Fruit fly (Drosophila melanogaster) whole organism, wandering third instar larva: ENCODE data around the gene Dnali1.

Source experiments
- Abd-B ChIP-seq: fragments of >200 bp; optimal IDR thresholded peaks from 2 replicates; lab custom pipeline; 2017; ENCODE audit warnings: missing biosample characterization, missing genetic modification characterization
- CG32264 ChIP-seq: fragments of 200-800 bp; sonication (Bioruptor generic); optimal IDR thresholded peaks from 2 replicates; lab custom pipeline; 2016; ENCODE audit warnings: missing biosample characterization, missing genetic modification characterization
- CG9705 ChIP-seq: fragments of 200-800 bp; sonication (Bioruptor generic); optimal IDR thresholded peaks from 2 replicates; lab custom pipeline; 2018; ENCODE audit warnings: missing biosample characterization, mild to moderate bottlenecking, missing genetic modification characterization
- CrebA ChIP-seq: fragments of 200-800 bp; sonication (Bioruptor generic); optimal IDR thresholded peaks from 2 replicates; lab custom pipeline; 2016; ENCODE audit warnings: missing biosample characterization, mild to moderate bottlenecking, missing genetic modification characterization, borderline replicate concordance
- Dfd ChIP-seq: fragments of >200 bp; optimal IDR thresholded peaks from 2 replicates; lab custom pipeline; 2017; ENCODE audit warnings: missing biosample characterization, missing genetic modification characterization
- Dif ChIP-seq: fragments of 200-275, 200-300 bp; sonication (Bioruptor generic); optimal IDR thresholded peaks from 2 replicates; lab custom pipeline; 2018; ENCODE audit warnings: missing biosample characterization, missing genetic modification characterization; ENCODE audit not compliant: partially characterized antibody
- GATAd ChIP-seq: sonication (Bioruptor generic); optimal IDR thresholded peaks from 2 replicates; lab custom pipeline; 2016; ENCODE audit warnings: missing biosample characterization, missing genetic modification characterization
- HLH106 ChIP-seq: fragments of 200-800 bp; optimal IDR thresholded peaks from 3 replicates; lab custom pipeline; 2019; ENCODE audit warnings: missing biosample characterization, mild to moderate bottlenecking, missing genetic modification characterization, moderate library complexity
- Hnf4 ChIP-seq: fragments of 200-800 bp; sonication (Bioruptor generic); optimal IDR thresholded peaks from 2 replicates; lab custom pipeline; 2016; ENCODE audit warnings: missing biosample characterization, mild to moderate bottlenecking, missing genetic modification characterization
- Hr78 ChIP-seq: fragments of >200 bp; optimal IDR thresholded peaks from 2 replicates; lab custom pipeline; 2017; ENCODE audit warnings: missing biosample characterization, missing genetic modification characterization
- Hr83 ChIP-seq: fragments of 200-300 bp; sonication (Bioruptor generic); optimal IDR thresholded peaks from 2 replicates; lab custom pipeline; 2016; ENCODE audit warnings: missing biosample characterization, mild to moderate bottlenecking, missing genetic modification characterization, moderate library complexity; ENCODE audit not compliant: poor library complexity, severe bottlenecking
- Jra ChIP-seq: sonication (Bioruptor generic); optimal IDR thresholded peaks from 2 replicates; lab custom pipeline; 2016; ENCODE audit warnings: missing biosample characterization, missing genetic modification characterization
- Mio ChIP-seq: sonication (Bioruptor generic); optimal IDR thresholded peaks from 2 replicates; lab custom pipeline; 2016; ENCODE audit warnings: missing biosample characterization, missing genetic modification characterization
- Myc ChIP-seq: fragments of >200 bp; optimal IDR thresholded peaks from 2 replicates; lab custom pipeline; 2017
- N ChIP-seq: fragments of >200 bp; optimal IDR thresholded peaks from 2 replicates; lab custom pipeline; 2018; ENCODE audit warnings: missing biosample characterization, missing external identifiers, missing genetic modification characterization
- OdsH ChIP-seq: fragments of 200-800 bp; sonication (Bioruptor generic); optimal IDR thresholded peaks from 2 replicates; lab custom pipeline; 2016; ENCODE audit warnings: missing biosample characterization, mild to moderate bottlenecking, missing genetic modification characterization
- Rel ChIP-seq, 2 experiments: fragments of 200-800 bp; sonication (Bioruptor generic) in 1 of 2; optimal IDR thresholded peaks; 2 replicates in 1 of 2; 3 replicates in 1 of 2; lab custom pipeline; 2016 to 2019; ENCODE audit warnings: mild to moderate bottlenecking in 2 of 2, missing biosample characterization in 2 of 2, missing genetic modification characterization in 2 of 2, moderate library complexity in 1 of 2
- Sp1 ChIP-seq: fragments of 200-800 bp; sonication (Bioruptor generic); optimal IDR thresholded peaks from 3 replicates; lab custom pipeline; 2019; ENCODE audit warnings: missing biosample characterization, mild to moderate bottlenecking, missing genetic modification characterization, moderate library complexity
- Vsx2 ChIP-seq: fragments of 200-300, 225-300 bp; sonication (Bioruptor generic); optimal IDR thresholded peaks from 2 replicates; lab custom pipeline; 2018; ENCODE audit warnings: missing biosample characterization, missing genetic modification characterization; ENCODE audit not compliant: partially characterized antibody
- br ChIP-seq: fragments of 200-800 bp; sonication (Bioruptor generic); optimal IDR thresholded peaks from 2 replicates; lab custom pipeline; 2016; ENCODE audit warnings: missing biosample characterization, missing genetic modification characterization
- brk ChIP-seq: fragments of 200-800 bp; sonication (Bioruptor generic); optimal IDR thresholded peaks from 2 replicates; lab custom pipeline; 2016; ENCODE audit warnings: missing biosample characterization, mild to moderate bottlenecking, missing genetic modification characterization
- dl ChIP-seq, 2 experiments: fragments of 175-275, 200-275 bp in 1 of 2; fragments of 200-275 bp in 1 of 2; sonication (Bioruptor generic); optimal IDR thresholded peaks; lab custom pipeline; 2018; ENCODE audit warnings: mild to moderate bottlenecking in 2 of 2, missing biosample characterization in 2 of 2, missing genetic modification characterization in 2 of 2, moderate library complexity in 2 of 2; ENCODE audit not compliant: partially characterized antibody in 2 of 2, insufficient read depth in 1 of 2
- dmrt93B ChIP-seq: fragments of 200-800 bp; sonication (Bioruptor generic); optimal IDR thresholded peaks from 2 replicates; lab custom pipeline; 2018; ENCODE audit warnings: missing biosample characterization, mild to moderate bottlenecking, missing genetic modification characterization
- dsf ChIP-seq: sonication (Bioruptor generic); optimal IDR thresholded peaks from 2 replicates; lab custom pipeline; 2016; ENCODE audit warnings: missing biosample characterization, missing genetic modification characterization, borderline replicate concordance
- ey ChIP-seq: fragments of 200-800 bp; sonication (Bioruptor generic); optimal IDR thresholded peaks from 2 replicates; lab custom pipeline; 2016; ENCODE audit warnings: missing biosample characterization, missing genetic modification characterization
- foxo ChIP-seq, 2 experiments: fragments of 200-800 bp; sonication (Bioruptor generic); optimal IDR thresholded peaks; 2 replicates in 1 of 2; 3 replicates in 1 of 2; lab custom pipeline; 2016 to 2017; ENCODE audit warnings: missing biosample characterization in 2 of 2, missing genetic modification characterization in 2 of 2
- fru ChIP-seq: fragments of 200-800 bp; sonication (Bioruptor generic); optimal IDR thresholded peaks from 3 replicates; lab custom pipeline; 2016; ENCODE audit warnings: missing biosample characterization, mild to moderate bottlenecking, missing genetic modification characterization
- h ChIP-seq: fragments of 200-800 bp; sonication (Bioruptor generic); optimal IDR thresholded peaks from 3 replicates; lab custom pipeline; 2016; ENCODE audit warnings: missing biosample characterization, mild to moderate bottlenecking, missing genetic modification characterization
- jim ChIP-seq: fragments of 175-275, 200-325 bp; sonication (Bioruptor generic); optimal IDR thresholded peaks from 2 replicates; lab custom pipeline; 2016; ENCODE audit warnings: missing biosample characterization, mild to moderate bottlenecking, missing genetic modification characterization
- lola ChIP-seq: fragments of >200 bp; optimal IDR thresholded peaks from 2 replicates; lab custom pipeline; 2017; ENCODE audit warnings: missing biosample characterization, missing genetic modification characterization
- pan ChIP-seq: fragments of >200 bp; optimal IDR thresholded peaks from 2 replicates; lab custom pipeline; 2017
- psq ChIP-seq: fragments of 200-800 bp; sonication (Bioruptor generic); optimal IDR thresholded peaks from 3 replicates; lab custom pipeline; 2017; ENCODE audit warnings: missing biosample characterization, mild to moderate bottlenecking, missing genetic modification characterization, moderate library complexity
- rgr ChIP-seq: fragments of 200-800 bp; sonication (Bioruptor generic); optimal IDR thresholded peaks from 3 replicates; lab custom pipeline; 2016; ENCODE audit warnings: missing biosample characterization, mild to moderate bottlenecking, missing genetic modification characterization
- sage ChIP-seq: fragments of 200-800 bp; sonication (Bioruptor generic); optimal IDR thresholded peaks from 2 replicates; lab custom pipeline; 2016; ENCODE audit warnings: missing biosample characterization, mild to moderate bottlenecking, missing genetic modification characterization
- sv ChIP-seq: fragments of 200-800 bp; sonication (Bioruptor generic); optimal IDR thresholded peaks from 3 replicates; lab custom pipeline; 2016; ENCODE audit warnings: missing biosample characterization, missing genetic modification characterization
- tai ChIP-seq: sonication (Bioruptor generic); optimal IDR thresholded peaks from 2 replicates; lab custom pipeline; 2016; ENCODE audit warnings: missing biosample characterization, missing genetic modification characterization
- usp ChIP-seq: fragments of >200 bp; optimal IDR thresholded peaks from 2 replicates; lab custom pipeline; 2017; ENCODE audit warnings: missing biosample characterization, missing genetic modification characterization
- woc ChIP-seq: sonication (Bioruptor generic); optimal IDR thresholded peaks from 2 replicates; lab custom pipeline; 2016; ENCODE audit warnings: missing biosample characterization, mild to moderate bottlenecking, missing genetic modification characterization

Gene Dnali1

dm6 chr3R:11876750-11877149 is 16.3 kb downstream of the Dnali1 start:
- no peak for TF ChIP-seq tai
- TF ChIP-seq CG32264 (GFP tag; lab: Kevin White, UChicago), result no peak
- no peak for TF ChIP-seq h (GFP tag; lab: Kevin White, UChicago)
- TF ChIP-seq foxo (GFP tag; optimal IDR thresholded peaks at IDR 0.05; lab: Kevin White, UChicago), result no peak
- no peak for TF ChIP-seq usp (GFP tag; lab: Kevin White, UChicago)

- TF ChIP-seq OdsH (GFP tag; lab: Kevin White, UChicago) (peak; percentile 48), Vsx2 (GFP tag; lab: Kevin White, UChicago) (no peak), Hnf4 (GFP tag; lab: Kevin White, UChicago) (peak; percentile 47), fru (GFP tag; lab: Kevin White, UChicago) (peak; percentile 81), HLH106 (tag; lab: Kevin White, UChicago) (peak; percentile 77), Sp1 (peak; percentile 62), lola (no peak), Mio (GFP tag; lab: Kevin White, UChicago) (no peak), GATAd (GFP tag; lab: Kevin White, UChicago) (no peak), jim (GFP tag; lab: Kevin White, UChicago) (no peak), rgr (peak; percentile 59), usp (GFP tag; lab: Kevin White, UChicago) (no peak), br (GFP tag; lab: Kevin White, UChicago) (peak; percentile 45), woc (GFP tag; lab: Kevin White, UChicago) (peak; percentile 43), Dif (GFP tag; lab: Kevin White, UChicago) (no peak), h (GFP tag; lab: Kevin White, UChicago) (peak; percentile 78), CG9705 (GFP tag; lab: Kevin White, UChicago) (no peak), dsf (no peak), CG32264 (GFP tag; lab: Kevin White, UChicago) (no peak), brk (GFP tag; lab: Kevin White, UChicago) (no peak), Abd-B (GFP tag; lab: Kevin White, UChicago) (no peak), tai (no peak), Rel (GFP tag; optimal IDR thresholded peaks at IDR 0.05; lab: Kevin White, UChicago) (peak; percentile 19), Rel (tag; optimal IDR thresholded peaks at IDR 0.05; lab: Kevin White, UChicago) (no peak), ey (GFP tag; lab: Kevin White, UChicago) (peak; percentile 17), pan (lab: Kevin White, UChicago) (no peak), psq (GFP tag; lab: Kevin White, UChicago) (peak; percentile 55), N (no peak), Dfd (GFP tag; lab: Kevin White, UChicago) (no peak), dmrt93B (peak; percentile 49), Hr78 (GFP tag; lab: Kevin White, UChicago) (no peak), dl (GFP tag; optimal IDR thresholded peaks at IDR 0.05; lab: Kevin White, UChicago; ENCODE audit: insufficient read depth in 1 of 2, partially characterized antibody in 2 of 2) (no peak), Hr83 (GFP tag; lab: Kevin White, UChicago) (no peak), sage (peak; percentile 3), CrebA (GFP tag; lab: Kevin White, UChicago) (peak; percentile 5), sv (GFP tag; lab: Kevin White, UChicago) (no peak), foxo (GFP tag; optimal IDR thresholded peaks at IDR 0.05; lab: Kevin White, UChicago) (peak in 1 of 2 experiments; percentile 85), Jra (GFP tag; lab: Kevin White, UChicago) (no peak), Myc (no peak)
Observed at dm6 chr3R:11872692-11873091, 20.4 kb downstream of the Dnali1 start.

- TF ChIP-seq pan (lab: Kevin White, UChicago) (no peak), brk (GFP tag; lab: Kevin White, UChicago) (no peak), sage (no peak), Hr78 (GFP tag; lab: Kevin White, UChicago) (no peak), h (GFP tag; lab: Kevin White, UChicago) (no peak), CG32264 (GFP tag; lab: Kevin White, UChicago) (no peak), dsf (no peak), N (no peak), ey (GFP tag; lab: Kevin White, UChicago) (no peak), woc (GFP tag; lab: Kevin White, UChicago) (no peak), HLH106 (tag; lab: Kevin White, UChicago) (no peak), Rel (GFP tag; optimal IDR thresholded peaks at IDR 0.05; lab: Kevin White, UChicago) (no peak), Rel (tag; optimal IDR thresholded peaks at IDR 0.05; lab: Kevin White, UChicago) (no peak)
Observed at dm6 chr3R:11870135-11870534, 23.0 kb downstream of the Dnali1 start.
